Fruit fly (Drosophila melanogaster): Measurements from ENCODE around the gene CG34164.
A peak's percentile ranks its signal among the peaks of the same experiment; 100 is the strongest.

dm6 chr2L:12026458-12027431 lies 29.4 kb upstream of the CG34164 start:
- TF ChIP-seq Hr96 (GFP tag; optimal IDR thresholded peaks at IDR 0.05) (no peak), Mnt (GFP tag; optimal IDR thresholded peaks at IDR 0.05) (no peak), CG14711 (tag; optimal IDR thresholded peaks at IDR 0.05) (no peak), CG5204 (GFP tag; optimal IDR thresholded peaks at IDR 0.05) (peak; percentile 39), CG33017 (tag; optimal IDR thresholded peaks at IDR 0.05) (no peak), CG7045 (GFP tag; optimal IDR thresholded peaks at IDR 0.05) (no peak), Crg-1 (GFP tag; optimal IDR thresholded peaks at IDR 0.05) (no peak), tj (GFP tag; optimal IDR thresholded peaks at IDR 0.05) (no peak)
